Worm (Caenorhabditis elegans) whole organism, L4/young adult: Measurements from ENCODE around the gene Y51A2D.13.

Source experiments
- W03F9.2 ChIP-seq: fragments of 150-350 bp; optimal IDR thresholded peaks from 2 replicates; lab custom pipeline; 2014; ENCODE audit warnings: missing biosample characterization, missing genetic modification characterization
- dao-5 ChIP-seq: sonication (generic microtip); optimal IDR thresholded peaks from 2 replicates; lab custom pipeline; 2016; ENCODE audit warnings: missing genotype, missing genetic modification characterization, moderate library complexity, missing compliant biosample characterization
- him-1 ChIP-seq: sonication (generic microtip); optimal IDR thresholded peaks from 2 replicates; lab custom pipeline; 2016; ENCODE audit warnings: missing genotype, missing genetic modification reagents, missing genetic modification characterization, missing compliant biosample characterization

- TF ChIP-seq him-1, result no peak
- TF ChIP-seq dao-5 (tag; lab: Kevin White, UChicago), result no peak
- no peak for TF ChIP-seq W03F9.2 (tag; lab: Kevin White, UChicago)
Measured at ce11 chrV:18587936-18588335, 8.4 kb upstream of the Y51A2D.13 start.
